Worm (Caenorhabditis elegans): ENCODE measurements around the gene srh-236.

The srh-236 gene

DNA sequence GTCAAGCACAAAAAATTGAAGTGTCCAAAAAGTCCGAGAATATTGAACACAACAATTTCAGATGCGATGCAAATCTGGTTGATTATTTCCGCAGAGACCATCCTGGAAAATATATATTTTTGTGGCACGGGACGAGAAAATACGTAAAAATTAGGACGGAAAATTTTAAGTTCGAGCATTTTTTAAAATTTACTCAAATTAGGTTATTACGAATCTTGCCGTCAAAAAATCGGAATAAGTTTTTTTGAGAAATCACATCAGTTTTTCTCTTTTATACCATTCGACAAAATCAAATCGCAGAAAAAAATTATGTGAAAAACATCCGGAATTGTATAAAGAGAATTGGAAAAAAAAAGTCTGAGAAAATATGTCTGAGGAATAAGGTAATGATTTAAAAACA, 33.9 kb downstream of the srh-236 start, which contains the start of gene srsx-1:
Gene srsx-1 (minus strand): TSS at position 101 of the 400 bp plus-strand sequence.
- TF ChIP-seq ztf-11 (tag; optimal IDR thresholded peaks at IDR 0.05), result no peak
- TF ChIP-seq ztf-4 (tag; optimal IDR thresholded peaks at IDR 0.05), result no peak
- TF ChIP-seq gmeb-1 (tag; optimal IDR thresholded peaks at IDR 0.05), result no peak
- no peak for TF ChIP-seq ZK546.5 (tag; optimal IDR thresholded peaks at IDR 0.05)
- TF ChIP-seq peb-1 (tag; optimal IDR thresholded peaks at IDR 0.05), result no peak
- no peak for TF ChIP-seq ceh-16 (tag; optimal IDR thresholded peaks at IDR 0.05)
- TF ChIP-seq Y55F3AM.14 (GFP tag; optimal IDR thresholded peaks at IDR 0.05), result no peak
- TF ChIP-seq mdl-1 (tag; optimal IDR thresholded peaks at IDR 0.05), result no peak
- TF ChIP-seq nhr-237 (tag; optimal IDR thresholded peaks at IDR 0.05), result no peak

DNA sequence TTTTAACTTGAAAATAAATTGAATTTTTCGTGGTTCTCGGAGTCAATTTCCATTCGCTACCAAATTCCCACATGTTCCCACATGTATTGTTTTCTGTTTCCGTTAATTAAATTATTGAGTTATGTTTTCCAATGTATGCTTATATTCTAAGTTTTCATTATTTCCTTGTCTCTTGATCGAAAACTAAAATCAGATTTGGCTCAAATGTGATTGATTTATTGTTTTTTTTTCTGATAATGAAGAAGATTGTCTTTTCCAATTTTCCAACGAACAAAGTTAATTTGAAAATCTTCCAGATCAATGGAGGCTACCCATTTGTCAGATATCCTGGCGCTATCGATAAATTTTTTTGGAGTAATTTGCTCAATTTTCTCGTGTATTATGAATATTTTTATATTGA, 38.1 kb downstream of the srh-236 start, which contains the start of gene srbc-25:
Gene srbc-25 (plus strand): TSS at position 301 of the 400 bp plus-strand sequence.
- TF ChIP-seq lin-11 (tag; optimal IDR thresholded peaks at IDR 0.05), result no peak
- no peak for TF ChIP-seq lin-13 (GFP tag; optimal IDR thresholded peaks at IDR 0.05)
- no peak for TF ChIP-seq ztf-11 (tag; optimal IDR thresholded peaks at IDR 0.05)
- TF ChIP-seq mdl-1 (tag; optimal IDR thresholded peaks at IDR 0.05), result no peak
- TF ChIP-seq nhr-11 (tag; optimal IDR thresholded peaks at IDR 0.05), result no peak
- TF ChIP-seq nhr-12 (tag; optimal IDR thresholded peaks at IDR 0.05), result no peak
- no peak for TF ChIP-seq nhr-237 (tag; optimal IDR thresholded peaks at IDR 0.05)
- TF ChIP-seq mab-5 (tag; optimal IDR thresholded peaks at IDR 0.05), result no peak
- TF ChIP-seq fos-1 (tag; optimal IDR thresholded peaks at IDR 0.05), result no peak
- no peak for TF ChIP-seq Y55F3AM.14 (GFP tag; optimal IDR thresholded peaks at IDR 0.05)
- TF ChIP-seq unc-55 (GFP tag; optimal IDR thresholded peaks at IDR 0.05), result no peak
- no peak for TF ChIP-seq F13H6.1 (tag; optimal IDR thresholded peaks at IDR 0.05)
- TF ChIP-seq blmp-1 (tag; optimal IDR thresholded peaks at IDR 0.05; ENCODE audit: insufficient read depth), result no peak
- no peak for TF ChIP-seq sem-4 (tag; optimal IDR thresholded peaks at IDR 0.05)
- no peak for TF ChIP-seq elt-3 (tag; optimal IDR thresholded peaks at IDR 0.05)
- TF ChIP-seq lin-39 (tag; optimal IDR thresholded peaks at IDR 0.05), result no peak
- no peak for TF ChIP-seq sma-9 (GFP tag; optimal IDR thresholded peaks at IDR 0.05)
- TF ChIP-seq sma-9 (tag; optimal IDR thresholded peaks at IDR 0.05), result no peak

DNA sequence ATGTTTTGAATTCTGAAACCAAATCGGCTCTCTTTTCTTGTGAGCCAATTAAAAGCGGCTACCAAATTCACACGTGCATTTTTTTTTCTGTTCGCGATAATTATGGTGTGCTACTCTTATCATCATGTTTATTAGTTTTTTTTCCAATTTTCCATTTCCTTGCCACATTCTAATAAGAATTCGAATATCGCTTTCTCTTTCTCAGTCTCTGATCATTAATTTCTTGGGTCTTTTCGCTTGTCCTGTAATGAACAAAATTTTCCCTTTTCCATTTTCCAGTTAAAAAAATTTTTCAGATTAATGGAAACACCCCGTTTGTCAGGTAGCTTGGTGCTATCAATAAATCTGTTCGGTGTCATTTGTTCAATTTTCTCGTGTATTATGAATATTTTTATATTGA, 40.3 kb downstream of the srh-236 start, which contains the start of gene srbc-26:
Gene srbc-26 (plus strand): TSS at position 301 of the 400 bp plus-strand sequence.
- TF ChIP-seq ama-1 (optimal IDR thresholded peaks at IDR 0.05) (no peak), ztf-1 (GFP tag; conservative IDR thresholded peaks at IDR 0.05) (no peak), aly-2 (tag; optimal IDR thresholded peaks at IDR 0.05) (no peak), R02D3.7 (tag; optimal IDR thresholded peaks at IDR 0.05) (no peak), lsy-2 (tag; optimal IDR thresholded peaks at IDR 0.05) (no peak), peb-1 (tag; optimal IDR thresholded peaks at IDR 0.05) (no peak), ztf-4 (tag; optimal IDR thresholded peaks at IDR 0.05) (no peak), ceh-82 (tag; optimal IDR thresholded peaks at IDR 0.05) (no peak), fos-1 (tag; optimal IDR thresholded peaks at IDR 0.05) (no peak), nhr-11 (tag; optimal IDR thresholded peaks at IDR 0.05) (no peak), nhr-12 (tag; optimal IDR thresholded peaks at IDR 0.05) (no peak), Y55F3AM.14 (GFP tag; optimal IDR thresholded peaks at IDR 0.05) (no peak), dmd-4 (tag; optimal IDR thresholded peaks at IDR 0.05) (no peak), nhr-10 (tag; optimal IDR thresholded peaks at IDR 0.05) (no peak), nhr-237 (tag; optimal IDR thresholded peaks at IDR 0.05) (no peak), sma-9 (GFP tag; optimal IDR thresholded peaks at IDR 0.05) (no peak), sma-9 (tag; optimal IDR thresholded peaks at IDR 0.05) (no peak), unc-39 (tag; optimal IDR thresholded peaks at IDR 0.05) (no peak), lin-13 (GFP tag; optimal IDR thresholded peaks at IDR 0.05) (no peak), lin-39 (tag; optimal IDR thresholded peaks at IDR 0.05) (no peak)

DNA sequence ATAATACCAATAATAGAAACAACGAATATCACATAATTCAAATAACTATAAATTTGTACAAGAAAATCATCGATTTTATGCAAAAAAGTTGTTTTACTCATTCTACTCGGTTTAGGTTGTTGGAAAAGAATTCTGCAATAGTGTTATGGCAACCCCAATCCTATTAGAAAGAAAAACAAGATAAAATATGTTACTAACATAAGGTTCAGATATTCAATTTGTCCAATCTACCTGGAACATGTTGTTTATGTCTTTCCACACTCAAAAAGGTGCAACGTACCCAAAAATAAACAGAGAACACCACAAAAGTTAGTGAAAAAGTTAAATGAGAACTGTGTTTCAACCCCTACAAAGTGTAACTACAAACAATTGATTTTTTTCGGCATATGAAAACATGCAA, 41.0 kb downstream of the srh-236 start, which contains the start of gene srw-51:
Gene srw-51 (minus strand): TSS at position 101 of the 400 bp plus-strand sequence.
- TF ChIP-seq Y55F3AM.14 (GFP tag; optimal IDR thresholded peaks at IDR 0.05), result no peak
- TF ChIP-seq nhr-12 (tag; optimal IDR thresholded peaks at IDR 0.05), result no peak
- TF ChIP-seq egl-27 (tag; optimal IDR thresholded peaks at IDR 0.05), result no peak
- no peak for TF ChIP-seq skn-1 (tag; optimal IDR thresholded peaks at IDR 0.05)
- TF ChIP-seq elt-3 (tag; optimal IDR thresholded peaks at IDR 0.05), result no peak
- no peak for TF ChIP-seq unc-39 (tag; optimal IDR thresholded peaks at IDR 0.05)
- TF ChIP-seq unc-62 (GFP tag; optimal IDR thresholded peaks at IDR 0.05), result no peak

- TF ChIP-seq nhr-25 (tag; optimal IDR thresholded peaks at IDR 0.05) (no peak), ceh-16 (tag; optimal IDR thresholded peaks at IDR 0.05) (no peak), crh-2 (tag; optimal IDR thresholded peaks at IDR 0.05) (no peak), mdl-1 (tag; optimal IDR thresholded peaks at IDR 0.05) (no peak), gmeb-1 (tag; optimal IDR thresholded peaks at IDR 0.05) (no peak), lin-13 (GFP tag; optimal IDR thresholded peaks at IDR 0.05) (no peak), alr-1 (tag; optimal IDR thresholded peaks at IDR 0.05) (no peak), peb-1 (tag; optimal IDR thresholded peaks at IDR 0.05) (no peak), ztf-1 (GFP tag; conservative IDR thresholded peaks at IDR 0.05) (no peak), nhr-23 (tag; optimal IDR thresholded peaks at IDR 0.05) (no peak), unc-39 (tag; optimal IDR thresholded peaks at IDR 0.05) (no peak), lin-11 (tag; optimal IDR thresholded peaks at IDR 0.05) (no peak), nhr-21 (tag; optimal IDR thresholded peaks at IDR 0.05) (no peak), elt-1 (tag; optimal IDR thresholded peaks at IDR 0.05) (no peak), nhr-10 (tag; optimal IDR thresholded peaks at IDR 0.05) (no peak), egl-27 (tag; optimal IDR thresholded peaks at IDR 0.05) (no peak), lsy-2 (tag; optimal IDR thresholded peaks at IDR 0.05) (no peak), nhr-129 (tag; optimal IDR thresholded peaks at IDR 0.05) (no peak), nhr-77 (tag; optimal IDR thresholded peaks at IDR 0.05) (no peak), snpc-4 (tag; optimal IDR thresholded peaks at IDR 0.05) (no peak)
Measured at ce11 chrV:17167457-17167856, 44.4 kb downstream of the srh-236 start, which contains the start of gene srz-66. Gene srz-66 (minus strand): TSS chrV:17167557.

Data from whole organism, L2 larva.